Fruit fly (Drosophila melanogaster): Measurements from ENCODE around the gene hay.

hay gene

dm6 chr3L:10637819-10638218, 6.9 kb downstream of the hay start, which contains the start of gene Cnep1r2 (continued):
- TF ChIP-seq Lhr (GFP tag; optimal IDR thresholded peaks at IDR 0.05): peak; percentile 69
- TF ChIP-seq Bdp1 (GFP tag; optimal IDR thresholded peaks at IDR 0.05): peak; percentile 64
- peak; percentile 95 for TF ChIP-seq HLH3B (GFP tag; IDR thresholded peaks at IDR 0.05)
- peak; percentile 70 for TF ChIP-seq chn (GFP tag; optimal IDR thresholded peaks at IDR 0.05)
- TF ChIP-seq ranshi (GFP tag; IDR thresholded peaks at IDR 0.05): peak; percentile 94
- TF ChIP-seq stc (GFP tag; IDR thresholded peaks at IDR 0.05): peak; percentile 95
- TF ChIP-seq CG7987 (GFP tag; optimal IDR thresholded peaks at IDR 0.05): peak; percentile 87
- no peak for TF ChIP-seq CG14860 (GFP tag; IDR thresholded peaks at IDR 0.05; ENCODE audit: partially characterized antibody)
- TF ChIP-seq da (GFP tag; optimal IDR thresholded peaks at IDR 0.05): no peak
- no peak for TF ChIP-seq TFAM (GFP tag; optimal IDR thresholded peaks at IDR 0.05)
- peak; percentile 97 for TF ChIP-seq lmd (GFP tag; IDR thresholded peaks at IDR 0.05)
- TF ChIP-seq E2f1 (GFP tag; IDR thresholded peaks at IDR 0.05): peak; percentile 96
- TF ChIP-seq Sox100B (GFP tag; optimal IDR thresholded peaks at IDR 0.05): peak; percentile 94
- peak; percentile 86 for TF ChIP-seq ase (GFP tag; IDR thresholded peaks at IDR 0.05)
- TF ChIP-seq CG12104 (GFP tag; optimal IDR thresholded peaks at IDR 0.05): peak; percentile 88
- peak; percentile 97 for TF ChIP-seq gcm (GFP tag; optimal IDR thresholded peaks at IDR 0.05)
- no peak for TF ChIP-seq kni (GFP tag; optimal IDR thresholded peaks at IDR 0.05)
- peak; percentile 89 for TF ChIP-seq CG8359 (GFP tag; optimal IDR thresholded peaks at IDR 0.05; ENCODE audit: borderline replicate concordance)
- TF ChIP-seq CG18619 (GFP tag; optimal IDR thresholded peaks at IDR 0.05): peak; percentile 96
- peak; percentile 97 for TF ChIP-seq CG11695 (GFP tag; IDR thresholded peaks at IDR 0.05)
- TF ChIP-seq CG15696 (tag; optimal IDR thresholded peaks at IDR 0.05): peak; percentile 98
- no peak for TF ChIP-seq CG11398 (GFP tag; optimal IDR thresholded peaks at IDR 0.05)
- TF ChIP-seq seq (GFP tag; IDR thresholded peaks at IDR 0.05): peak; percentile 90
- TF ChIP-seq pnt (GFP tag; optimal IDR thresholded peaks at IDR 0.05): peak; percentile 82
- peak; percentile 31 for TF ChIP-seq CG33213 (GFP tag; optimal IDR thresholded peaks at IDR 0.05)
- TF ChIP-seq C15 (GFP tag; IDR thresholded peaks at IDR 0.05): peak; percentile 66; the same call in 2 of the 3 replicates
- TF ChIP-seq rib (GFP tag; IDR thresholded peaks at IDR 0.05): peak; percentile 88
- peak; percentile 96 for TF ChIP-seq fd96Cb (tag; optimal IDR thresholded peaks at IDR 0.05)
- TF ChIP-seq sob (GFP tag; IDR thresholded peaks at IDR 0.05): peak; percentile 97
- TF ChIP-seq repo (GFP tag; optimal IDR thresholded peaks at IDR 0.05): peak; percentile 33
- peak; percentile 28 for TF ChIP-seq pb (GFP tag; optimal IDR thresholded peaks at IDR 0.05)
- peak; percentile 96 for TF ChIP-seq dmrt99B (tag; optimal IDR thresholded peaks at IDR 0.05)
- TF ChIP-seq sna (GFP tag; IDR thresholded peaks at IDR 0.05; ENCODE audit: partially characterized antibody): no peak
- no peak for TF ChIP-seq lov (optimal IDR thresholded peaks at IDR 0.05)
- TF ChIP-seq lov (GFP tag; IDR thresholded peaks at IDR 0.05): peak; percentile 85
- TF ChIP-seq Xrp1 (GFP tag; IDR thresholded peaks at IDR 0.05): peak; percentile 98
- TF ChIP-seq CG7745 (tag; optimal IDR thresholded peaks at IDR 0.05): peak; percentile 63
- no peak for TF ChIP-seq CG1832 (GFP tag; optimal IDR thresholded peaks at IDR 0.05)
- TF ChIP-seq bbx (GFP tag; IDR thresholded peaks at IDR 0.05; ENCODE audit: partially characterized antibody): 0 out of 2 replicates have a peak, but pooled peaks have one; percentile 20
- peak; percentile 97 for TF ChIP-seq sug (tag; optimal IDR thresholded peaks at IDR 0.05)
- no peak for TF ChIP-seq pita (GFP tag; optimal IDR thresholded peaks at IDR 0.05)
- TF ChIP-seq CG5953 (GFP tag; IDR thresholded peaks at IDR 0.05): peak; percentile 84
- TF ChIP-seq nom (GFP tag; optimal IDR thresholded peaks at IDR 0.05): peak; percentile 90
- TF ChIP-seq CG7271 (tag; optimal IDR thresholded peaks at IDR 0.05): peak; percentile 94
- TF ChIP-seq sima (GFP tag; optimal IDR thresholded peaks at IDR 0.05): no peak
- TF ChIP-seq vfl (GFP tag; optimal IDR thresholded peaks at IDR 0.05): peak; percentile 60
- TF ChIP-seq CG8478 (optimal IDR thresholded peaks at IDR 0.05): no peak
- TF ChIP-seq mld (GFP tag; IDR thresholded peaks at IDR 0.05; ENCODE audit: partially characterized antibody): no peak
- peak; percentile 93 for TF ChIP-seq MBD-R2 (GFP tag; IDR thresholded peaks at IDR 0.05)
- TF ChIP-seq Oli (tag; optimal IDR thresholded peaks at IDR 0.05): peak; percentile 97
- peak; percentile 85 to 97 for TF ChIP-seq Hr51 (GFP tag; optimal IDR thresholded peaks at IDR 0.05)
